Worm (Caenorhabditis elegans) whole organism, L1 larva: ENCODE results near the gene asp-5.

Experiments
- dpl-1 ChIP-seq, 3 experiments: fragments of 150-350 bp in 2 of 3; sonication (generic microtip) in 1 of 3; optimal IDR thresholded peaks; 2 replicates each; lab custom pipeline; 2014 to 2017; ENCODE audit warnings: missing biosample characterization in 3 of 3, missing genetic modification characterization in 3 of 3, missing genetic modification reagents in 3 of 3
- fkh-4 ChIP-seq: sonication (generic microtip); optimal IDR thresholded peaks from 2 replicates; lab custom pipeline; 2016; ENCODE audit warnings: missing compliant biosample characterization, missing genetic modification characterization, borderline replicate concordance
- mep-1 ChIP-seq: fragments of 150-350 bp; optimal IDR thresholded peaks from 2 replicates; lab custom pipeline; 2014; ENCODE audit warnings: missing biosample characterization, missing genetic modification characterization
- nhr-237 ChIP-seq: fragments of 150-350 bp; optimal IDR thresholded peaks from 2 replicates; lab custom pipeline; 2014; ENCODE audit warnings: missing biosample characterization, missing genetic modification characterization
- skn-1 ChIP-seq: fragments of 150-350 bp; optimal IDR thresholded peaks from 2 replicates; lab custom pipeline; 2014; ENCODE audit warnings: missing biosample characterization, missing genetic modification characterization
- unc-86 ChIP-seq: sonication (generic microtip); optimal IDR thresholded peaks from 2 replicates; lab custom pipeline; 2016; ENCODE audit warnings: missing genetic modification characterization, missing compliant biosample characterization

- TF ChIP-seq mep-1 (no peak), fkh-4 (tag; lab: Kevin White, UChicago) (no peak), unc-86 (no peak), dpl-1 (GFP tag; optimal IDR thresholded peaks at IDR 0.05; lab: Kevin White, UChicago) (no peak), nhr-237 (tag; lab: Kevin White, UChicago) (no peak), skn-1 (no peak)
Observed at ce11 chrV:8242798-8243197, 29.4 kb upstream of the asp-5 start, which contains the start of gene C16D9.4.
